Worm (Caenorhabditis elegans) whole organism, L4 larva: ENCODE data around the gene F35D2.6.

Experiments used
- F26F4.8 ChIP-seq: fragments of 200-800 bp; sonication (Bioruptor generic); conservative IDR thresholded peaks from 2 replicates; pipeline ENCODE4 v1.3.6; 2022; ENCODE audit warnings: missing genetic modification characterization, missing compliant biosample characterization
- F37D6.2 ChIP-seq: sonication (generic microtip); optimal IDR thresholded peaks from 2 replicates; lab custom pipeline; 2016; ENCODE audit warnings: mild to moderate bottlenecking, missing genetic modification characterization, missing compliant biosample characterization
- R02D3.7 ChIP-seq: fragments of 150-350 bp; sonication (generic microtip); optimal IDR thresholded peaks from 3 replicates; lab custom pipeline; 2014; ENCODE audit warnings: missing biosample characterization, missing genetic modification characterization
- Y105C5A.15 ChIP-seq: fragments of 200-800 bp; sonication (Bioruptor generic); IDR thresholded peaks from 2 replicates; pipeline ENCODE4 v1.3.6; 2022; ENCODE audit warnings: missing genetic modification characterization, missing compliant biosample characterization
- ZK546.5 ChIP-seq, 2 experiments: sonication (generic microtip); optimal IDR thresholded peaks; 2 replicates each; lab custom pipeline; 2017; ENCODE audit warnings: missing biosample characterization in 2 of 2, missing genetic modification characterization in 2 of 2
- aly-2 ChIP-seq: sonication (generic microtip); optimal IDR thresholded peaks from 2 replicates; lab custom pipeline; 2018; ENCODE audit warnings: missing biosample characterization, missing genetic modification characterization
- ceh-28 ChIP-seq: fragments of 150-350 bp; optimal IDR thresholded peaks from 2 replicates; lab custom pipeline; 2014; ENCODE audit warnings: missing biosample characterization, missing genetic modification reagents, missing genetic modification characterization
- ceh-32 ChIP-seq: sonication (generic microtip); optimal IDR thresholded peaks from 2 replicates; lab custom pipeline; 2016; ENCODE audit warnings: mild to moderate bottlenecking, missing genetic modification characterization, missing compliant biosample characterization; ENCODE audit not compliant: poor library complexity
- ceh-62 ChIP-seq: sonication (generic microtip); optimal IDR thresholded peaks from 2 replicates; lab custom pipeline; 2017; ENCODE audit warnings: missing biosample characterization, missing genetic modification characterization
- ceh-82 ChIP-seq: sonication (generic microtip); optimal IDR thresholded peaks from 2 replicates; lab custom pipeline; 2017; ENCODE audit warnings: missing biosample characterization, missing genetic modification characterization
- ctbp-1 ChIP-seq: fragments of 200-800 bp; sonication (Bioruptor generic); IDR thresholded peaks from 2 replicates; pipeline ENCODE4 v1.3.6; 2022; ENCODE audit warnings: missing genetic modification reagents, missing genetic modification characterization, missing compliant biosample characterization
- daf-16 ChIP-seq, 3 experiments: sonication (generic microtip); optimal IDR thresholded peaks; 2 replicates each; lab custom pipeline; 2016 to 2017; ENCODE audit warnings: missing genetic modification characterization in 3 of 3, missing genetic modification reagents in 3 of 3, mild to moderate bottlenecking in 2 of 3, missing compliant biosample characterization in 2 of 3, missing biosample characterization in 1 of 3, moderate library complexity in 1 of 3
- daf-8 ChIP-seq: fragments of 200-800 bp; sonication (Bioruptor generic); IDR thresholded peaks from 2 replicates; pipeline ENCODE4 v1.3.6; 2022; ENCODE audit warnings: missing genetic modification characterization, missing compliant biosample characterization
- dmd-9 ChIP-seq: fragments of 200-800 bp; sonication (Bioruptor generic); IDR thresholded peaks from 2 replicates; pipeline ENCODE4 v1.3.6; 2022; ENCODE audit warnings: missing genetic modification reagents, missing genetic modification characterization, missing compliant biosample characterization
- dpl-1 ChIP-seq: fragments of 150-350 bp; optimal IDR thresholded peaks from 2 replicates; lab custom pipeline; 2014; ENCODE audit warnings: missing biosample characterization, missing genetic modification reagents, missing genetic modification characterization
- duxl-1 ChIP-seq: sonication (generic microtip); optimal IDR thresholded peaks from 2 replicates; lab custom pipeline; 2016; ENCODE audit warnings: mild to moderate bottlenecking, missing genetic modification characterization, moderate library complexity, missing compliant biosample characterization; ENCODE audit not compliant: poor library complexity
- dve-1 ChIP-seq: sonication (generic microtip); optimal IDR thresholded peaks from 2 replicates; lab custom pipeline; 2017; ENCODE audit warnings: antibody characterized with exemption, mild to moderate bottlenecking, missing genetic modification characterization, missing compliant biosample characterization; ENCODE audit not compliant: insufficient read depth
- egl-43 ChIP-seq: fragments of 200-800 bp; sonication (Bioruptor generic); IDR thresholded peaks from 2 replicates; pipeline ENCODE4 v1.3.6; 2022; ENCODE audit warnings: missing genetic modification reagents, missing genetic modification characterization, missing compliant biosample characterization
- fkh-10 ChIP-seq: fragments of 150-350 bp; optimal IDR thresholded peaks from 2 replicates; lab custom pipeline; 2014; ENCODE audit warnings: missing biosample characterization, missing genetic modification reagents, missing genetic modification characterization
- gei-8 ChIP-seq: fragments of 200-800 bp; sonication (Bioruptor generic); optimal IDR thresholded peaks from 2 replicates; lab custom pipeline; 2018; ENCODE audit warnings: mild to moderate bottlenecking, missing genetic modification characterization, missing compliant biosample characterization
- hlh-30 ChIP-seq: sonication (generic microtip); optimal IDR thresholded peaks from 2 replicates; lab custom pipeline; 2017; ENCODE audit warnings: antibody characterized with exemption, mild to moderate bottlenecking, missing genetic modification characterization, missing compliant biosample characterization; ENCODE audit not compliant: insufficient read depth
- hmg-1.1 ChIP-seq: fragments of 200-800 bp; sonication (Bioruptor generic); IDR thresholded peaks from 2 replicates; pipeline ENCODE4 v1.3.6; 2022; ENCODE audit warnings: missing genetic modification reagents, missing genetic modification characterization, missing compliant biosample characterization
- jun-1 ChIP-seq: fragments of 150-350 bp; optimal IDR thresholded peaks from 2 replicates; lab custom pipeline; 2014; ENCODE audit warnings: missing biosample characterization, missing genetic modification reagents, missing genetic modification characterization
- lin-15B ChIP-seq: fragments of 150-350 bp; sonication (generic microtip); optimal IDR thresholded peaks from 3 replicates; lab custom pipeline; 2014; ENCODE audit warnings: missing biosample characterization, missing genetic modification characterization
- lin-29 ChIP-seq: fragments of 200-800 bp; sonication (Bioruptor generic); IDR thresholded peaks from 2 replicates; pipeline ENCODE4 v1.3.6; 2022; ENCODE audit warnings: missing genetic modification reagents, missing genetic modification characterization, missing compliant biosample characterization
- lin-38 ChIP-seq: fragments of 200-800 bp; sonication (Bioruptor generic); IDR thresholded peaks from 2 replicates; pipeline ENCODE4 v1.3.6; 2022; ENCODE audit warnings: missing genetic modification reagents, missing genetic modification characterization, missing compliant biosample characterization
- lin-39 ChIP-seq: fragments of 150-350 bp; optimal IDR thresholded peaks from 2 replicates; lab custom pipeline; 2014; ENCODE audit warnings: missing biosample characterization, missing genetic modification reagents, missing genetic modification characterization
- mep-1 ChIP-seq: fragments of 150-350 bp; sonication (generic microtip); optimal IDR thresholded peaks from 3 replicates; lab custom pipeline; 2014; ENCODE audit warnings: missing biosample characterization, missing genetic modification characterization
- mes-2 ChIP-seq: sonication (generic microtip); optimal IDR thresholded peaks from 2 replicates; lab custom pipeline; 2016; ENCODE audit warnings: missing genotype, mild to moderate bottlenecking, missing genetic modification characterization, missing compliant biosample characterization; ENCODE audit not compliant: poor library complexity, severe bottlenecking
- nhr-10 ChIP-seq: fragments of 150-350 bp; optimal IDR thresholded peaks from 2 replicates; lab custom pipeline; 2014; ENCODE audit warnings: missing biosample characterization, missing genetic modification characterization
- nhr-11 ChIP-seq: fragments of 150-350 bp; optimal IDR thresholded peaks from 2 replicates; lab custom pipeline; 2014; ENCODE audit warnings: missing biosample characterization, missing genetic modification characterization
- nhr-237 ChIP-seq: sonication (generic microtip); optimal IDR thresholded peaks from 2 replicates; lab custom pipeline; 2017; ENCODE audit warnings: missing biosample characterization, missing genetic modification characterization
- nhr-28 ChIP-seq: fragments of 150-350 bp; optimal IDR thresholded peaks from 2 replicates; lab custom pipeline; 2014; ENCODE audit warnings: missing biosample characterization, missing genetic modification characterization
- nhr-48 ChIP-seq: sonication (generic microtip); optimal IDR thresholded peaks from 2 replicates; lab custom pipeline; 2016; ENCODE audit warnings: mild to moderate bottlenecking, missing genetic modification characterization, missing compliant biosample characterization
- nhr-6 ChIP-seq: fragments of 150-350 bp; optimal IDR thresholded peaks from 2 replicates; lab custom pipeline; 2014; ENCODE audit warnings: missing biosample characterization, missing genetic modification characterization
- nhr-76 ChIP-seq: fragments of 150-350 bp; optimal IDR thresholded peaks from 2 replicates; lab custom pipeline; 2014; ENCODE audit warnings: missing biosample characterization, missing genetic modification characterization
- nhr-77 ChIP-seq: fragments of 150-350 bp; optimal IDR thresholded peaks from 2 replicates; lab custom pipeline; 2014; ENCODE audit warnings: missing biosample characterization, missing genetic modification characterization
- sdz-12 ChIP-seq: fragments of 200-800 bp; sonication (Bioruptor generic); optimal IDR thresholded peaks from 2 replicates; lab custom pipeline; 2018; ENCODE audit warnings: mild to moderate bottlenecking, missing genetic modification characterization, missing compliant biosample characterization
- set-16 ChIP-seq: fragments of 200-800 bp; sonication (Bioruptor generic); IDR thresholded peaks from 2 replicates; pipeline ENCODE4 v1.3.6; 2022; ENCODE audit warnings: missing genetic modification reagents, missing genetic modification characterization, missing compliant biosample characterization
- skn-1 ChIP-seq: fragments of 150-350 bp; optimal IDR thresholded peaks from 2 replicates; lab custom pipeline; 2014; ENCODE audit warnings: missing biosample characterization, missing genetic modification characterization
- snpc-4 ChIP-seq: fragments of 150-350 bp; optimal IDR thresholded peaks from 2 replicates; lab custom pipeline; 2014; ENCODE audit warnings: missing biosample characterization, missing genetic modification characterization
- spr-1 ChIP-seq: sonication (generic microtip); optimal IDR thresholded peaks from 2 replicates; lab custom pipeline; 2016; ENCODE audit warnings: mild to moderate bottlenecking, missing genetic modification characterization, missing compliant biosample characterization
- tag-97 ChIP-seq: fragments of 200-800 bp; sonication (Bioruptor generic); IDR thresholded peaks from 2 replicates; pipeline ENCODE4 v1.3.6; 2022; ENCODE audit warnings: missing genetic modification characterization, missing compliant biosample characterization
- tra-1 ChIP-seq: fragments of 200-800 bp; sonication (Bioruptor generic); IDR thresholded peaks from 2 replicates; pipeline ENCODE4 v1.3.6; 2022; ENCODE audit warnings: missing genetic modification reagents, missing genetic modification characterization, missing compliant biosample characterization
- unc-39 ChIP-seq: sonication (generic microtip); optimal IDR thresholded peaks from 2 replicates; lab custom pipeline; 2017; ENCODE audit warnings: missing biosample characterization, missing genetic modification characterization
- vab-7 ChIP-seq: fragments of 200-800 bp; sonication (Bioruptor generic); IDR thresholded peaks from 2 replicates; pipeline ENCODE4 v1.3.6; 2022; ENCODE audit warnings: missing genetic modification reagents, missing genetic modification characterization, missing compliant biosample characterization
- zfp-2 ChIP-seq: sonication (generic microtip); optimal IDR thresholded peaks from 2 replicates; lab custom pipeline; 2016; ENCODE audit warnings: mild to moderate bottlenecking, missing genetic modification characterization, missing compliant biosample characterization
- zfp-3 ChIP-seq: fragments of 200-800 bp; sonication (Bioruptor generic); conservative IDR thresholded peaks from 2 replicates; pipeline ENCODE4 v1.3.6; 2022; ENCODE audit warnings: missing genetic modification reagents, missing genetic modification characterization, missing compliant biosample characterization
- zip-11 ChIP-seq: fragments of 200-800 bp; sonication (Bioruptor generic); IDR thresholded peaks from 2 replicates; pipeline ENCODE4 v1.3.6; 2022; ENCODE audit warnings: missing genetic modification characterization, missing compliant biosample characterization
- ztf-11 ChIP-seq: fragments of 150-350 bp; optimal IDR thresholded peaks from 2 replicates; lab custom pipeline; 2014; ENCODE audit warnings: missing biosample characterization, missing genetic modification characterization
- ztf-7 ChIP-seq: fragments of 150-350 bp; optimal IDR thresholded peaks from 2 replicates; lab custom pipeline; 2014; ENCODE audit warnings: missing biosample characterization, missing genetic modification characterization

Gene F35D2.6

ce11 chrII:7621513-7621912 is 44.0 kb downstream of the F35D2.6 start (continued):
- no peak for TF ChIP-seq vab-7 (GFP tag; lab: Robert Waterston, UW)
- no peak for TF ChIP-seq ztf-11 (tag; lab: Kevin White, UChicago)

- TF ChIP-seq Y105C5A.15 (no peak), gei-8 (GFP tag; lab: Kevin White, UChicago) (no peak), zip-11 (GFP tag; lab: Robert Waterston, UW) (no peak), nhr-77 (tag; lab: Kevin White, UChicago) (no peak), dmd-9 (no peak), daf-16 (GFP tag; optimal IDR thresholded peaks at IDR 0.05; lab: Kevin White, UChicago) (peak in 1 of 2 experiments; percentile 25), daf-16 (tag; optimal IDR thresholded peaks at IDR 0.05; lab: Kevin White, UChicago) (peak; percentile 68), ceh-28 (no peak), sdz-12 (no peak), fkh-10 (GFP tag; lab: Kevin White, UChicago) (no peak), snpc-4 (tag; lab: Kevin White, UChicago) (no peak), egl-43 (GFP tag; lab: Robert Waterston, UW) (no peak), jun-1 (tag; lab: Kevin White, UChicago) (no peak), ceh-32 (tag; lab: Kevin White, UChicago) (no peak), nhr-28 (tag; lab: Kevin White, UChicago) (peak; percentile 33), spr-1 (tag; lab: Kevin White, UChicago) (no peak), dpl-1 (no peak), aly-2 (tag; lab: Kevin White, UChicago) (no peak), daf-8 (GFP tag; lab: Robert Waterston, UW) (no peak), hmg-1.1 (GFP tag; lab: Robert Waterston, UW) (no peak), F37D6.2 (no peak), skn-1 (no peak), unc-39 (tag; lab: Kevin White, UChicago) (no peak), tag-97 (no peak), ZK546.5 (tag; optimal IDR thresholded peaks at IDR 0.05; lab: Kevin White, UChicago) (no peak), lin-29 (GFP tag; lab: Robert Waterston, UW) (no peak), set-16 (no peak), zfp-3 (no peak), nhr-48 (peak; percentile 25), dve-1 (tag; lab: Kevin White, UChicago) (peak; percentile 74), tra-1 (no peak), zfp-2 (no peak), hlh-30 (peak; percentile 51), nhr-10 (tag; lab: Kevin White, UChicago) (no peak), ztf-7 (no peak), nhr-237 (tag; lab: Kevin White, UChicago) (no peak), F26F4.8 (GFP tag; lab: Robert Waterston, UW) (no peak), ceh-62 (no peak), duxl-1 (no peak), mes-2 (tag; lab: Kevin White, UChicago) (peak; percentile 42), nhr-11 (tag; lab: Kevin White, UChicago) (no peak), nhr-76 (tag; lab: Kevin White, UChicago) (no peak), lin-38 (GFP tag; lab: Robert Waterston, UW) (no peak), R02D3.7 (tag; lab: Kevin White, UChicago) (no peak), mep-1 (no peak), lin-39 (tag; lab: Kevin White, UChicago) (no peak), ctbp-1 (no peak), lin-15B (no peak), ceh-82 (tag; lab: Kevin White, UChicago) (no peak), nhr-6 (tag; lab: Kevin White, UChicago) (no peak)
Observed at ce11 chrII:7623466-7623865, 46.0 kb downstream of the F35D2.6 start.
